ENCODE assay signal across 5 worm cellular contexts in genomic region chrIII:11241583-11242187, ce11.
A peak's percentile ranks its signal among the peaks of the same experiment; 100 is the strongest.
TF ChIP-seq lines count a peak whose summit lies in the region.

No protein-coding gene starts in this region.

TF ChIP-seq in whole organism, L1 larva, 84 proteins besides CTCF, POLR2A, EP300 and RAD21:
- TF ChIP-seq blmp-1 (tag; optimal IDR thresholded peaks at IDR 0.05; lab: Kevin White, UChicago) (peak; percentile 91), nhr-19 (GFP tag; conservative IDR thresholded peaks at IDR 0.05; lab: Robert Waterston, UW) (no peak), ceh-8 (GFP tag; optimal IDR thresholded peaks at IDR 0.05; lab: Kevin White, UChicago) (no peak), nhr-85 (tag; lab: Kevin White, UChicago) (peak; percentile 60)

TF ChIP-seq in whole organism, L2 larva, 48 proteins besides CTCF, POLR2A, EP300 and RAD21:
- TF ChIP-seq unc-39 (tag; optimal IDR thresholded peaks at IDR 0.05; lab: Kevin White, UChicago) (no peak), sma-9 (GFP tag; optimal IDR thresholded peaks at IDR 0.05; lab: Kevin White, UChicago) (peak; percentile 29), sma-9 (tag; optimal IDR thresholded peaks at IDR 0.05; lab: Kevin White, UChicago) (no peak), fos-1 (tag; optimal IDR thresholded peaks at IDR 0.05; lab: Kevin White, UChicago) (peak; percentile 97), alr-1 (tag; optimal IDR thresholded peaks at IDR 0.05; lab: Kevin White, UChicago) (no peak), blmp-1 (tag; optimal IDR thresholded peaks at IDR 0.05; lab: Kevin White, UChicago; ENCODE audit: insufficient read depth) (peak; percentile 85)

TF ChIP-seq in whole organism, L3 larva, 47 proteins besides CTCF, POLR2A, EP300 and RAD21:
- no peak for TF ChIP-seq fos-1 (tag; optimal IDR thresholded peaks at IDR 0.05; lab: Kevin White, UChicago)
- no peak for TF ChIP-seq nfya-1 (tag; optimal IDR thresholded peaks at IDR 0.05; lab: Kevin White, UChicago; ENCODE audit: insufficient read depth)
- TF ChIP-seq pqm-1 (tag; optimal IDR thresholded peaks at IDR 0.05; lab: Kevin White, UChicago) = peak; percentile 67
- TF ChIP-seq ceh-28 (tag; optimal IDR thresholded peaks at IDR 0.05; lab: Kevin White, UChicago) = no peak
- TF ChIP-seq elt-2 (tag; optimal IDR thresholded peaks at IDR 0.05; lab: Kevin White, UChicago) = peak; percentile 68

TF ChIP-seq in whole organism, L4 larva, 104 proteins besides CTCF, POLR2A, EP300 and RAD21:
- TF ChIP-seq nhr-28 (tag; optimal IDR thresholded peaks at IDR 0.05; lab: Kevin White, UChicago) (peak; percentile 96), daf-16 (GFP tag; optimal IDR thresholded peaks at IDR 0.05; lab: Kevin White, UChicago) (no peak), daf-16 (tag; optimal IDR thresholded peaks at IDR 0.05; lab: Kevin White, UChicago) (peak; percentile 21), aha-1 (tag; lab: Kevin White, UChicago) (peak; percentile 69), ctbp-1 (GFP tag; IDR thresholded peaks at IDR 0.05; lab: Robert Waterston, UW) (no peak), dve-1 (tag; optimal IDR thresholded peaks at IDR 0.05; lab: Kevin White, UChicago; ENCODE audit: insufficient read depth) (peak; percentile 3), unc-62 (GFP tag; optimal IDR thresholded peaks at IDR 0.05 in 1 of 2; lab: Kevin White, UChicago) (peak in 1 of 2 experiments; percentile 54), unc-62 (tag; optimal IDR thresholded peaks at IDR 0.05; lab: Kevin White, UChicago) (no peak), hif-1 (tag; optimal IDR thresholded peaks at IDR 0.05; lab: Kevin White, UChicago) (no peak), nhr-48 (tag; optimal IDR thresholded peaks at IDR 0.05; lab: Kevin White, UChicago) (no peak), hlh-11 (tag; optimal IDR thresholded peaks at IDR 0.05; lab: Kevin White, UChicago) (peak; percentile 46), dmd-6 (GFP tag; IDR thresholded peaks at IDR 0.05; lab: Robert Waterston, UW) (peak; percentile 38; the same call in 1 of the 2 replicates), pqm-1 (tag; optimal IDR thresholded peaks at IDR 0.05; lab: Kevin White, UChicago) (peak; percentile 89)

TF ChIP-seq in whole organism, young adult, 124 proteins besides CTCF, POLR2A, EP300 and RAD21:
- peak; percentile 82 for TF ChIP-seq nhr-80 (tag; optimal IDR thresholded peaks at IDR 0.05; lab: Kevin White, UChicago)
- TF ChIP-seq ztf-26 (tag; optimal IDR thresholded peaks at IDR 0.05; lab: Kevin White, UChicago) = no peak
- no peak for TF ChIP-seq ztf-18 (tag; optimal IDR thresholded peaks at IDR 0.05; lab: Kevin White, UChicago)
